Worm (Caenorhabditis elegans) whole organism, young adult: ENCODE measurements around the gene rde-8.

Source experiments
- C06A6.2 ChIP-seq: fragments of 200-800 bp; sonication (Bioruptor generic); conservative IDR thresholded peaks from 2 replicates; pipeline ENCODE4 v1.3.6; 2022; ENCODE audit warnings: missing genetic modification characterization, missing compliant biosample characterization
- D2030.7 ChIP-seq: fragments of 200-800 bp; sonication (Bioruptor generic); IDR thresholded peaks from 2 replicates; pipeline ENCODE4 v1.3.6; 2022; ENCODE audit warnings: missing genetic modification reagents, missing genetic modification characterization, missing compliant biosample characterization
- F49E8.2 ChIP-seq: sonication (generic microtip); optimal IDR thresholded peaks from 3 replicates; lab custom pipeline; 2017; ENCODE audit warnings: missing genetic modification characterization, mild to moderate bottlenecking, missing compliant biosample characterization, antibody characterized with exemption, moderate library complexity; ENCODE audit not compliant: insufficient read depth
- K11D2.4 ChIP-seq: fragments of 200-800 bp; sonication (Bioruptor generic); IDR thresholded peaks from 2 replicates; pipeline ENCODE4 v1.3.6; 2022; ENCODE audit warnings: missing genetic modification reagents, missing genetic modification characterization, missing compliant biosample characterization
- Y56A3A.18 ChIP-seq: fragments of 200-800 bp; sonication (Bioruptor generic); IDR thresholded peaks from 2 replicates; pipeline ENCODE4 v1.3.6; 2022; ENCODE audit warnings: missing genetic modification reagents, missing genetic modification characterization, missing compliant biosample characterization
- Y95B8A.8 ChIP-seq: fragments of 200-800 bp; sonication (Bioruptor generic); IDR thresholded peaks from 2 replicates; pipeline ENCODE4 v1.3.6; 2022; ENCODE audit warnings: missing genetic modification reagents, missing genetic modification characterization, missing compliant biosample characterization
- ZK185.1 ChIP-seq: sonication (generic microtip); optimal IDR thresholded peaks from 2 replicates; lab custom pipeline; 2016; ENCODE audit warnings: mild to moderate bottlenecking, missing genetic modification characterization, missing compliant biosample characterization; ENCODE audit not compliant: poor library complexity, severe bottlenecking
- atf-7 ChIP-seq: sonication (generic microtip); optimal IDR thresholded peaks from 2 replicates; lab custom pipeline; 2017; ENCODE audit warnings: mild to moderate bottlenecking, missing genetic modification characterization, missing compliant biosample characterization
- athp-1 ChIP-seq: sonication (generic microtip); optimal IDR thresholded peaks from 2 replicates; lab custom pipeline; 2017; ENCODE audit warnings: mild to moderate bottlenecking, missing genetic modification characterization, missing compliant biosample characterization
- attf-3 ChIP-seq: fragments of 200-800 bp; sonication (Bioruptor generic); conservative IDR thresholded peaks from 2 replicates; pipeline ENCODE4 v1.3.6; 2022; ENCODE audit warnings: missing genetic modification reagents, missing genetic modification characterization, missing compliant biosample characterization
- bed-2 ChIP-seq: fragments of 200-800 bp; sonication (Bioruptor generic); IDR thresholded peaks from 2 replicates; pipeline ENCODE4 v1.3.6; 2022; ENCODE audit warnings: missing genetic modification reagents, missing genetic modification characterization, missing compliant biosample characterization
- ccch-3 ChIP-seq: fragments of 200-800 bp; sonication (Bioruptor generic); optimal IDR thresholded peaks from 2 replicates; lab custom pipeline; 2018; ENCODE audit warnings: mild to moderate bottlenecking, missing genetic modification characterization, missing compliant biosample characterization
- cebp-1 ChIP-seq, 2 experiments: fragments of 200-800 bp in 1 of 2; sonication (Bioruptor generic) in 1 of 2; sonication (generic microtip) in 1 of 2; IDR thresholded peaks in 1 of 2; optimal IDR thresholded peaks in 1 of 2; 2 replicates each; pipeline versions ENCODE4 v1.3.6 to Lab custom; 2017 to 2022; ENCODE audit warnings: missing compliant biosample characterization in 2 of 2, missing genetic modification characterization in 2 of 2, mild to moderate bottlenecking in 1 of 2, missing genetic modification reagents in 1 of 2, moderate library complexity in 1 of 2
- ceh-91 ChIP-seq: fragments of 200-800 bp; sonication (Bioruptor generic); IDR thresholded peaks from 2 replicates; pipeline ENCODE4 v1.3.6; 2022; ENCODE audit warnings: missing genetic modification reagents, missing genetic modification characterization, missing compliant biosample characterization
- fkh-3 ChIP-seq: sonication (generic microtip); optimal IDR thresholded peaks from 2 replicates; lab custom pipeline; 2016; ENCODE audit warnings: mild to moderate bottlenecking, missing genetic modification characterization, missing compliant biosample characterization
- hmg-1.2 ChIP-seq: fragments of 200-800 bp; sonication (Bioruptor generic); IDR thresholded peaks from 2 replicates; pipeline ENCODE4 v1.3.6; 2022; ENCODE audit warnings: missing genetic modification reagents, missing genetic modification characterization, missing compliant biosample characterization
- hrde-1 ChIP-seq: sonication (generic microtip); optimal IDR thresholded peaks from 2 replicates; lab custom pipeline; 2016; ENCODE audit warnings: missing genetic modification characterization, mild to moderate bottlenecking, missing compliant biosample characterization, moderate library complexity, missing genotype, missing genetic modification reagents, borderline replicate concordance
- lin-35 ChIP-seq, 3 experiments: fragments of 150-350 bp in 2 of 3; sonication (generic microtip) in 1 of 3; optimal IDR thresholded peaks; 2 replicates each; lab custom pipeline; 2014 to 2018; ENCODE audit warnings: missing biosample characterization in 3 of 3, missing genetic modification characterization in 3 of 3, missing genetic modification reagents in 3 of 3
- lsl-1 ChIP-seq: fragments of 200-800 bp; sonication (Bioruptor generic); optimal IDR thresholded peaks from 2 replicates; lab custom pipeline; 2018; ENCODE audit warnings: mild to moderate bottlenecking, missing genetic modification characterization, moderate library complexity, missing compliant biosample characterization
- madf-10 ChIP-seq: sonication (generic microtip); optimal IDR thresholded peaks from 2 replicates; lab custom pipeline; 2016; ENCODE audit warnings: mild to moderate bottlenecking, missing genetic modification characterization, missing compliant biosample characterization
- nfya-1 ChIP-seq: sonication (generic microtip); optimal IDR thresholded peaks from 2 replicates; lab custom pipeline; 2017; ENCODE audit warnings: antibody characterized with exemption, missing compliant biosample characterization, missing genetic modification characterization, borderline replicate concordance; ENCODE audit not compliant: insufficient read depth
- nfyb-1 ChIP-seq: fragments of 200-800 bp; sonication (Bioruptor generic); IDR thresholded peaks from 2 replicates; pipeline ENCODE4 v1.3.6; 2022; ENCODE audit warnings: missing genetic modification reagents, missing genetic modification characterization, missing compliant biosample characterization
- nhr-80 ChIP-seq: sonication (generic microtip); optimal IDR thresholded peaks from 2 replicates; lab custom pipeline; 2016; ENCODE audit warnings: missing genetic modification characterization, missing compliant biosample characterization
- pbrm-1 ChIP-seq: fragments of 200-800 bp; sonication (Bioruptor generic); IDR thresholded peaks from 2 replicates; pipeline ENCODE4 v1.3.6; 2022; ENCODE audit warnings: missing genetic modification reagents, missing genetic modification characterization, missing compliant biosample characterization
- pha-4 ChIP-seq: fragments of 150-350 bp; sonication (generic microtip); optimal IDR thresholded peaks from 2 replicates; lab custom pipeline; 2014; ENCODE audit warnings: missing biosample characterization, missing genetic modification reagents, missing genetic modification characterization
- rpc-1 ChIP-seq, 2 experiments: fragments of 150-350 bp in 1 of 2; sonication (generic microtip) in 1 of 2; optimal IDR thresholded peaks; 2 replicates each; lab custom pipeline; 2014 to 2018; ENCODE audit warnings: missing biosample characterization in 1 of 2, missing genetic modification characterization in 1 of 2, missing genetic modification reagents in 1 of 2, missing genotype in 1 of 2
- snpc-1.1 ChIP-seq: sonication (generic microtip); optimal IDR thresholded peaks from 2 replicates; lab custom pipeline; 2017; ENCODE audit warnings: missing genetic modification characterization, mild to moderate bottlenecking, missing compliant biosample characterization, antibody characterized with exemption, moderate library complexity, missing genotype, missing genetic modification reagents; ENCODE audit not compliant: insufficient read depth
- snpc-1.3 ChIP-seq: sonication (generic microtip); optimal IDR thresholded peaks from 2 replicates; lab custom pipeline; 2017; ENCODE audit warnings: missing genetic modification characterization, mild to moderate bottlenecking, missing compliant biosample characterization, antibody characterized with exemption, moderate library complexity, missing genotype, missing genetic modification reagents; ENCODE audit not compliant: insufficient read depth
- snpc-4 ChIP-seq, 5 experiments: fragments of 150-350 bp in 1 of 5; sonication (generic microtip) in 4 of 5; optimal IDR thresholded peaks; 2 replicates each; lab custom pipeline; 2014 to 2018; ENCODE audit warnings: missing genetic modification characterization in 5 of 5, missing biosample characterization in 3 of 5, antibody characterized with exemption in 2 of 5, mild to moderate bottlenecking in 2 of 5, missing compliant biosample characterization in 2 of 5, missing genotype in 2 of 5, moderate library complexity in 2 of 5, missing genetic modification reagents in 1 of 5
- somi-1 ChIP-seq: fragments of 200-800 bp; sonication (Bioruptor generic); optimal IDR thresholded peaks from 2 replicates; lab custom pipeline; 2018; ENCODE audit warnings: mild to moderate bottlenecking, missing genetic modification characterization, missing compliant biosample characterization
- tbx-9 ChIP-seq: sonication (generic microtip); optimal IDR thresholded peaks from 2 replicates; lab custom pipeline; 2016; ENCODE audit warnings: borderline replicate concordance, missing genetic modification characterization, inconsistent platforms, missing compliant biosample characterization
- tlf-1 ChIP-seq: fragments of 200-800 bp; sonication (Bioruptor generic); optimal IDR thresholded peaks from 2 replicates; lab custom pipeline; 2018; ENCODE audit warnings: mild to moderate bottlenecking, missing genetic modification characterization, missing compliant biosample characterization
- unc-130 ChIP-seq: sonication (generic microtip); optimal IDR thresholded peaks from 2 replicates; lab custom pipeline; 2016; ENCODE audit warnings: missing genetic modification reagents, missing genetic modification characterization, missing compliant biosample characterization
- ztf-18 ChIP-seq: sonication (generic microtip); optimal IDR thresholded peaks from 2 replicates; lab custom pipeline; 2016; ENCODE audit warnings: missing genotype, mild to moderate bottlenecking, missing genetic modification characterization, missing compliant biosample characterization
- ztf-26 ChIP-seq: sonication (generic microtip); optimal IDR thresholded peaks from 2 replicates; lab custom pipeline; 2017; ENCODE audit warnings: missing genetic modification characterization, missing compliant biosample characterization
- ztf-6 ChIP-seq: fragments of 200-800 bp; sonication (Bioruptor generic); IDR thresholded peaks from 2 replicates; pipeline ENCODE4 v1.3.6; 2022; ENCODE audit warnings: missing genetic modification reagents, missing genetic modification characterization, missing compliant biosample characterization

The rde-8 gene

ce11 chrIV:7097450-7097849 lies 5.6 kb downstream of the rde-8 start:
- no peak for TF ChIP-seq unc-130 (GFP tag; lab: Kevin White, UChicago)
- no peak for TF ChIP-seq ztf-6 (GFP tag; lab: Robert Waterston, UW)

- TF ChIP-seq ztf-26 (tag; lab: Kevin White, UChicago) = no peak
- TF ChIP-seq, all 124 proteins: peak for 0
Measured at ce11 chrIV:7096097-7096496, 7.0 kb downstream of the rde-8 start.

ce11 chrIV:7095396-7095964 lies 7.6 kb downstream of the rde-8 start:
- TF ChIP-seq ccch-3 (GFP tag; lab: Kevin White, UChicago) (no peak), hmg-1.2 (GFP tag; lab: Robert Waterston, UW) (peak; percentile 18; the same call in 1 of the 2 replicates)

- TF ChIP-seq bed-2 (GFP tag; lab: Robert Waterston, UW) (no peak), rpc-1 (optimal IDR thresholded peaks at IDR 0.05; lab: Kevin White, UChicago) (no peak), rpc-1 (tag; optimal IDR thresholded peaks at IDR 0.05; lab: Kevin White, UChicago) (no peak), lsl-1 (GFP tag; lab: Kevin White, UChicago) (no peak)
Measured at ce11 chrIV:7094216-7094758, 8.8 kb downstream of the rde-8 start, which contains the start of gene deb-1. Gene deb-1, minus strand, starts transcription at chrIV:7094266.

DNA sequence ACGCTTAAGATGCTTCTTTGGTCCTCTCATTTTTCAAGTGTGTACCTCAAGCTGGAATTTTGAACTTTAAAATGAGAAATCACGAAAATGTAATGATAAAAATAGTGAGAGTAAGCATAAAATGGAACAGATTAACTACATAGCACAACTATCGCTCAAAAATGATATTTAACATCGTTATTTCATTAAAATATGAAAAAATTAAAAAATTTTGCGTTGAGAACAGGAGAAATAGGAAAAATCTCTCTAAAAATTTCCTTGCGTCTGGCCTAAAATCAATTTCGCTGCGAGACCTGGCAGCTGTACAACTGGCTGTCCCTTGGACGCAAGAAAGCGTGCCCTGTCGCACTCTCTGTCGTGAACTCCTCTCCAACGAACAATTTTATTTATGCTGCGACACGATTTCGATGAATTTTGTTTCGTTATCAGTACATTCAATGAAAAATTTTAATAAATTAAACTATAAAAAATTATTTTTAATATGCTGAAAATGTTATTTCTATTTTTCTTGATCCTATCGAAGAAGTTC lies 18.4 kb downstream of the rde-8 start, which contains the start of gene rps-4:
Gene rps-4 (minus strand): TSS at position 51 of the 529 bp plus-strand sequence.
- peak; percentile 79 for TF ChIP-seq pbrm-1 (GFP tag; lab: Robert Waterston, UW)
- TF ChIP-seq snpc-4 (GFP tag; optimal IDR thresholded peaks at IDR 0.05; lab: Kevin White, UChicago) = peak; percentile 37
- TF ChIP-seq snpc-4 (tag; optimal IDR thresholded peaks at IDR 0.05; lab: Kevin White, UChicago) = peak; percentile 60 to 88 (median 76)
- TF ChIP-seq attf-3 (GFP tag; lab: Robert Waterston, UW) = peak; percentile 68
- peak; percentile 45 for TF ChIP-seq hrde-1 (tag; lab: Kevin White, UChicago)
- peak in 2 of 3 experiments; percentile 34 to 52 for TF ChIP-seq lin-35 (GFP tag; optimal IDR thresholded peaks at IDR 0.05; lab: Kevin White, UChicago)
- TF ChIP-seq athp-1 (tag; lab: Kevin White, UChicago) = peak; percentile 42
- TF ChIP-seq atf-7 = no peak
- no peak for TF ChIP-seq tbx-9 (tag; lab: Kevin White, UChicago)
- TF ChIP-seq madf-10 = peak; percentile 58
- peak; percentile 74 for TF ChIP-seq F49E8.2 (tag; lab: Kevin White, UChicago)
- TF ChIP-seq ceh-91 (GFP tag; lab: Robert Waterston, UW) = peak; percentile 71
- no peak for TF ChIP-seq nfya-1 (tag; lab: Kevin White, UChicago)
- peak; percentile 56; the same call in 1 of the 2 replicates for TF ChIP-seq K11D2.4 (GFP tag; lab: Robert Waterston, UW)
- TF ChIP-seq ZK185.1 (tag; lab: Kevin White, UChicago) = peak; percentile 77
- TF ChIP-seq tlf-1 (GFP tag; lab: Kevin White, UChicago) = peak; percentile 73
- no peak for TF ChIP-seq Y95B8A.8 (GFP tag; lab: Robert Waterston, UW)
- peak; percentile 81 for TF ChIP-seq snpc-1.3 (tag; lab: Kevin White, UChicago)
- peak; percentile 62 for TF ChIP-seq nhr-80
- TF ChIP-seq somi-1 = peak; percentile 24
- TF ChIP-seq ztf-18 (tag; lab: Kevin White, UChicago) = peak; percentile 84
- TF ChIP-seq Y56A3A.18 = no peak
- TF ChIP-seq nfyb-1 = peak; percentile 82
- TF ChIP-seq cebp-1 (GFP tag; IDR thresholded peaks at IDR 0.05; lab: Robert Waterston, UW) = no peak
- peak; percentile 77 for TF ChIP-seq cebp-1 (tag; optimal IDR thresholded peaks at IDR 0.05; lab: Kevin White, UChicago)
- no peak for TF ChIP-seq ztf-6 (GFP tag; lab: Robert Waterston, UW)
- TF ChIP-seq snpc-1.1 (tag; lab: Kevin White, UChicago) = peak; percentile 14
- TF ChIP-seq C06A6.2 (GFP tag; lab: Robert Waterston, UW) = 0 out of 2 replicates have a peak, but pooled peaks have one; percentile 33
- peak; percentile 64 for TF ChIP-seq D2030.7 (GFP tag; lab: Robert Waterston, UW)
- no peak for TF ChIP-seq fkh-3 (tag; lab: Kevin White, UChicago)
- peak; percentile 50 for TF ChIP-seq pha-4
